Worm (Caenorhabditis elegans) whole organism, L2 larva: ENCODE results near the gene F26G1.3.

Experiments used
- C34F6.9 ChIP-seq: fragments of 150-350 bp; optimal IDR thresholded peaks from 2 replicates; lab custom pipeline; 2014; ENCODE audit warnings: missing biosample characterization, missing genetic modification characterization
- F13H6.1 ChIP-seq: sonication (generic microtip); optimal IDR thresholded peaks from 2 replicates; lab custom pipeline; 2016; ENCODE audit warnings: missing genetic modification characterization, missing compliant biosample characterization
- R02D3.7 ChIP-seq: fragments of 150-350 bp; optimal IDR thresholded peaks from 2 replicates; lab custom pipeline; 2014; ENCODE audit warnings: missing biosample characterization, missing genetic modification characterization
- ZK546.5 ChIP-seq: sonication (generic microtip); optimal IDR thresholded peaks from 2 replicates; lab custom pipeline; 2017; ENCODE audit warnings: missing biosample characterization, missing genetic modification characterization
- alr-1 ChIP-seq: fragments of 150-350 bp; optimal IDR thresholded peaks from 2 replicates; lab custom pipeline; 2014; ENCODE audit warnings: missing biosample characterization, missing genetic modification characterization
- aly-2 ChIP-seq: fragments of 150-350 bp; optimal IDR thresholded peaks from 2 replicates; lab custom pipeline; 2014; ENCODE audit warnings: missing biosample characterization, missing genetic modification characterization
- ama-1 ChIP-seq: fragments of 150-350 bp; optimal IDR thresholded peaks from 2 replicates; lab custom pipeline; 2018; ENCODE audit warnings: inconsistent platforms
- blmp-1 ChIP-seq: sonication (generic microtip); optimal IDR thresholded peaks from 2 replicates; lab custom pipeline; 2017; ENCODE audit warnings: missing genetic modification characterization, mild to moderate bottlenecking, missing compliant biosample characterization, antibody characterized with exemption, moderate library complexity; ENCODE audit not compliant: insufficient read depth
- ceh-16 ChIP-seq: fragments of 150-350 bp; optimal IDR thresholded peaks from 2 replicates; lab custom pipeline; 2014; ENCODE audit warnings: missing biosample characterization, missing genetic modification characterization
- ceh-82 ChIP-seq: fragments of 150-350 bp; optimal IDR thresholded peaks from 2 replicates; lab custom pipeline; 2014; ENCODE audit warnings: missing biosample characterization, missing genetic modification characterization
- crh-2 ChIP-seq: sonication (generic microtip); optimal IDR thresholded peaks from 2 replicates; lab custom pipeline; 2017; ENCODE audit warnings: missing biosample characterization, missing genetic modification characterization
- dmd-4 ChIP-seq: sonication (generic microtip); optimal IDR thresholded peaks from 2 replicates; lab custom pipeline; 2017; ENCODE audit warnings: missing biosample characterization, missing genetic modification characterization
- egl-27 ChIP-seq: sonication (generic microtip); optimal IDR thresholded peaks from 3 replicates; lab custom pipeline; 2017; ENCODE audit warnings: missing biosample characterization, missing genetic modification reagents, missing genetic modification characterization
- elt-1 ChIP-seq: fragments of 150-350 bp; optimal IDR thresholded peaks from 2 replicates; lab custom pipeline; 2014; ENCODE audit warnings: missing biosample characterization, missing genetic modification characterization
- elt-3 ChIP-seq: sonication (generic microtip); optimal IDR thresholded peaks from 2 replicates; lab custom pipeline; 2017; ENCODE audit warnings: missing biosample characterization, missing genetic modification characterization
- gmeb-1 ChIP-seq: fragments of 150-350 bp; optimal IDR thresholded peaks from 2 replicates; lab custom pipeline; 2014; ENCODE audit warnings: missing biosample characterization, missing genetic modification characterization
- lin-11 ChIP-seq: fragments of 150-350 bp; sonication (generic microtip); optimal IDR thresholded peaks from 2 replicates; lab custom pipeline; 2014; ENCODE audit warnings: missing biosample characterization, missing genetic modification characterization, inconsistent platforms, mixed read lengths
- lin-13 ChIP-seq: fragments of 150-350 bp; optimal IDR thresholded peaks from 2 replicates; lab custom pipeline; 2014; ENCODE audit warnings: missing biosample characterization, missing genetic modification reagents, missing genetic modification characterization
- lin-39 ChIP-seq: fragments of 150-350 bp; optimal IDR thresholded peaks from 2 replicates; lab custom pipeline; 2014; ENCODE audit warnings: missing biosample characterization, missing genetic modification reagents, missing genetic modification characterization
- lsy-2 ChIP-seq, 2 experiments: fragments of 150-350 bp in 1 of 2; sonication (generic microtip) in 1 of 2; optimal IDR thresholded peaks; 2 replicates each; lab custom pipeline; 2014 to 2017; ENCODE audit warnings: missing biosample characterization in 2 of 2, missing genetic modification characterization in 2 of 2
- mab-5 ChIP-seq: fragments of 150-350 bp; optimal IDR thresholded peaks from 2 replicates; lab custom pipeline; 2014; ENCODE audit warnings: missing biosample characterization, missing genetic modification characterization
- mbf-1 ChIP-seq: sonication (generic microtip); optimal IDR thresholded peaks from 2 replicates; lab custom pipeline; 2017; ENCODE audit warnings: missing biosample characterization, missing genetic modification characterization
- mdl-1 ChIP-seq, 2 experiments: fragments of 150-350 bp in 1 of 2; sonication (generic microtip) in 1 of 2; optimal IDR thresholded peaks; 2 replicates each; lab custom pipeline; 2017; ENCODE audit warnings: missing biosample characterization in 2 of 2, missing genetic modification characterization in 2 of 2
- nhr-10 ChIP-seq: sonication (generic microtip); optimal IDR thresholded peaks from 2 replicates; lab custom pipeline; 2017; ENCODE audit warnings: missing biosample characterization, missing genetic modification characterization
- nhr-11 ChIP-seq: fragments of 150-350 bp; optimal IDR thresholded peaks from 2 replicates; lab custom pipeline; 2014; ENCODE audit warnings: missing biosample characterization, missing genetic modification characterization
- nhr-12 ChIP-seq: fragments of 150-350 bp; optimal IDR thresholded peaks from 2 replicates; lab custom pipeline; 2014; ENCODE audit warnings: missing biosample characterization, missing genetic modification characterization
- nhr-129 ChIP-seq: fragments of 150-350 bp; optimal IDR thresholded peaks from 2 replicates; lab custom pipeline; 2014; ENCODE audit warnings: missing biosample characterization, missing genetic modification characterization
- nhr-21 ChIP-seq: fragments of 150-350 bp; optimal IDR thresholded peaks from 2 replicates; lab custom pipeline; 2014; ENCODE audit warnings: missing biosample characterization, missing genetic modification characterization
- nhr-23 ChIP-seq: fragments of 150-350 bp; optimal IDR thresholded peaks from 2 replicates; lab custom pipeline; 2014; ENCODE audit warnings: missing biosample characterization, missing genetic modification reagents, missing genetic modification characterization
- nhr-237 ChIP-seq: fragments of 150-350 bp; optimal IDR thresholded peaks from 2 replicates; lab custom pipeline; 2014; ENCODE audit warnings: missing biosample characterization, missing genetic modification characterization
- nhr-25 ChIP-seq: fragments of 150-350 bp; sonication (generic microtip); optimal IDR thresholded peaks from 3 replicates; lab custom pipeline; 2014; ENCODE audit warnings: missing biosample characterization, missing genetic modification characterization
- nhr-6 ChIP-seq: fragments of 150-350 bp; optimal IDR thresholded peaks from 2 replicates; lab custom pipeline; 2014; ENCODE audit warnings: missing biosample characterization, missing genetic modification characterization
- nhr-77 ChIP-seq: fragments of 150-350 bp; optimal IDR thresholded peaks from 2 replicates; lab custom pipeline; 2014; ENCODE audit warnings: missing biosample characterization, missing genetic modification characterization
- peb-1 ChIP-seq: fragments of 150-350 bp; optimal IDR thresholded peaks from 2 replicates; lab custom pipeline; 2014; ENCODE audit warnings: missing biosample characterization, missing genetic modification characterization
- sem-4 ChIP-seq: fragments of 150-350 bp; optimal IDR thresholded peaks from 2 replicates; lab custom pipeline; 2014; ENCODE audit warnings: missing biosample characterization, missing genetic modification reagents, missing genetic modification characterization
- skn-1 ChIP-seq: sonication (generic microtip); optimal IDR thresholded peaks from 2 replicates; lab custom pipeline; 2017; ENCODE audit warnings: missing biosample characterization, missing genetic modification characterization
- sma-3 ChIP-seq: sonication (generic microtip); optimal IDR thresholded peaks from 2 replicates; lab custom pipeline; 2016; ENCODE audit warnings: missing genetic modification reagents, missing genetic modification characterization, missing compliant biosample characterization
- sma-9 ChIP-seq, 2 experiments: fragments of 150-350 bp in 1 of 2; sonication (generic microtip) in 1 of 2; optimal IDR thresholded peaks; 2 replicates each; lab custom pipeline; 2014 to 2016; ENCODE audit warnings: missing genetic modification characterization in 2 of 2, mild to moderate bottlenecking in 1 of 2, missing biosample characterization in 1 of 2, missing compliant biosample characterization in 1 of 2, missing genetic modification reagents in 1 of 2, moderate library complexity in 1 of 2
- snpc-4 ChIP-seq: fragments of 150-350 bp; optimal IDR thresholded peaks from 2 replicates; lab custom pipeline; 2014; ENCODE audit warnings: missing biosample characterization, missing genetic modification characterization
- unc-39 ChIP-seq: fragments of 150-350 bp; optimal IDR thresholded peaks from 2 replicates; lab custom pipeline; 2014; ENCODE audit warnings: missing biosample characterization, missing genetic modification characterization
- unc-55 ChIP-seq: fragments of 150-350 bp; sonication (generic microtip); optimal IDR thresholded peaks from 3 replicates; lab custom pipeline; 2014; ENCODE audit warnings: missing biosample characterization, missing genetic modification reagents, missing genetic modification characterization
- unc-62 ChIP-seq: fragments of 150-350 bp; optimal IDR thresholded peaks from 2 replicates; lab custom pipeline; 2014; ENCODE audit warnings: missing biosample characterization, missing genetic modification reagents, missing genetic modification characterization
- zag-1 ChIP-seq: fragments of 150-350 bp; optimal IDR thresholded peaks from 2 replicates; lab custom pipeline; 2014; ENCODE audit warnings: missing biosample characterization, missing genetic modification characterization
- ztf-1 ChIP-seq: fragments of 200-800 bp; sonication (Bioruptor generic); conservative IDR thresholded peaks from 2 replicates; pipeline ENCODE4 v1.3.6; 2022; ENCODE audit warnings: missing genetic modification characterization, missing compliant biosample characterization
- ztf-11 ChIP-seq: sonication (generic microtip); optimal IDR thresholded peaks from 2 replicates; lab custom pipeline; 2017; ENCODE audit warnings: missing biosample characterization, missing genetic modification characterization
- ztf-4 ChIP-seq: fragments of 150-350 bp; optimal IDR thresholded peaks from 2 replicates; lab custom pipeline; 2014; ENCODE audit warnings: missing biosample characterization, missing genetic modification characterization

Gene F26G1.3

DNA sequence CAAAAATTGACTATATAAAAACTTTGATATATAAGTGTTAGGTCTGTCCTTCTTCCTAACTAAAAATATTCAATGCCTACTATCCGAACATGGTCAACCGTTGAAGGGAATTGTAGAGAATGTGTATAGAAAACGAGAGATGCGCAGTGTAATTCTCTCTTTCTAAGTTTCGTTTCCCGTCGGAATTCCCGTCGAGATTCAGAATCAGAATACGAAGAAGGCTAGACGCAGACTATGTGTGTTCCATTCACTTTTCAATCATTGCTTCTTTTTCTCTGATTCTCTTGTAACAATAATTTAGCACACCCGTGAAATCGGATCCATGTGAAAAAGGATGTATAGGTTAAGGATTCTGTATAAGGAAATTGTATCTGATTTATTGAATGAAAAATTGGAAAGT, 24.1 kb upstream of the F26G1.3 start:
- no peak for TF ChIP-seq ZK546.5
- TF ChIP-seq nhr-25 (tag; lab: Kevin White, UChicago): peak; percentile 10
- TF ChIP-seq blmp-1 (tag; lab: Kevin White, UChicago): peak; percentile 93
- TF ChIP-seq egl-27 (tag; lab: Kevin White, UChicago): no peak

DNA sequence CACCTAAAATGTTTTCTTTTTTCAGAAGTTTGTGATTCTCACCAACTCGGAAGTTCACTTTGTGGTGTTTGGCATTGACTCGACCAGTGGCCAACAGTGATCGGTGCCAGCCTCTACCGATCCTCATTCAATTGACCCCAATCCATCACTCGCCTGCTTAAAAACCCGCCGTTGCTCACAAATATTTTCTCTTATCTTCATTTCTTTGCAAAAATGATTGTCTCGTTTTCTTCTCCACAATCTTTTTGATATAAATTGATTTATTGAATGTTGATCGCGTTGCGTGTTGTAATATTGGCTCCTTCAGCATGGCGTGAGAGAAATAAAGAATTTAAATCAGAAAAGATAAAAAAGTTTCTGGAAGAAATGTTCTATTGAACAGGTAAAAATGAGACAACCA, 22.0 kb upstream of the F26G1.3 start:
- TF ChIP-seq C34F6.9 (tag; lab: Kevin White, UChicago) (peak; percentile 26), F13H6.1 (tag; lab: Kevin White, UChicago) (peak; percentile 28), sma-9 (GFP tag; optimal IDR thresholded peaks at IDR 0.05; lab: Kevin White, UChicago) (peak; percentile 45), sma-9 (tag; optimal IDR thresholded peaks at IDR 0.05; lab: Kevin White, UChicago) (no peak), nhr-77 (no peak), ceh-82 (tag; lab: Kevin White, UChicago) (no peak), mab-5 (tag; lab: Kevin White, UChicago) (peak; percentile 30), blmp-1 (tag; lab: Kevin White, UChicago) (no peak), lsy-2 (tag; optimal IDR thresholded peaks at IDR 0.05; lab: Kevin White, UChicago) (peak in 1 of 2 experiments; percentile 33), nhr-129 (tag; lab: Kevin White, UChicago) (no peak), snpc-4 (no peak)

DNA sequence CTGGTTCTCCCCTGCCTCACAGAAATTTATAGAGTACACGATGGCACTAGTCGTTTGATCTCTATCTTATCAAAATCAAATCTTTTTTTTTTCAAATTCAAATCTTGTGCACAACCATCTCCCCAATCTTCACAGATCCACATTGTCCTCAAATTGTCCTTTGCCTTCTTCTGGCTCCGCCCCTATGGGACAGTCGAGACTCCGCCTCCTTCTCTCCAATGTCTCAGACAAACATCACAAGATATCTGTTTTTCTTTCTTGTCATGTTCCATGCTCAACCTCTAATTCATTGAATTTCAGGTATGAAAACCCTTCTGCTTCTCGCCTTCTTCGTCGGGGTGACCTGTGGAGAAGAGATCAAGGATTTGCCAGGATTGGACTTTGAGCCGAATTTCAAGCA, 21.2 kb upstream of the F26G1.3 start, which contains the start of gene ctsa-1.1:
TSS of gene ctsa-1.1 (plus strand) at position 301 of the 400 bp plus-strand sequence.
- TF ChIP-seq nhr-21 (tag; lab: Kevin White, UChicago) (no peak), crh-2 (tag; lab: Kevin White, UChicago) (no peak)
- TF ChIP-seq, all 48 proteins: peak for 0

DNA sequence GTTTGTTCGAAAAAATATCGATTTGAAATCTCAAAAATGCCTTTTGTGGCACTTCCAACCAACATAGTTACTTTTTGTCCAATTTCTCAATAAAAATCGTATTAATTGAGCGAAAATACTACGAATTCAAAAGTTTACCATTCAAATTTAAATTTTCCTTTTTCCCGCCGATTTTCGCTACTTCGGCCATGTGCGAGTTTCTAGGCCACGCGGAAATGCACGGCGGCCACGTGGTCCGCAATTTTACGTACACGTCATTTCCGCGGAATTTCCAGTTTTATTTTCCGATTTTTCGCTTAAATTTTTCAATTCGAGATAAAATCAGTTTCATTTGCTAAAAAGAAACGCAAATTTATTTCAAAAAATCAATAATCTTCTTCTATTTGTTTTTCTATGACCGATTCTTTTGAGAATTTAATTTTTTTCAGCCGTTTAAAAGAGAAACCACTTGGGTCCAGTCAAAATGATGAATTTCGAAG, 18.5 kb upstream of the F26G1.3 start, which contains the start of gene eas-1:
TSS of gene eas-1 (plus strand) at position 429 of the 479 bp plus-strand sequence.
- TF ChIP-seq mab-5 (tag; lab: Kevin White, UChicago) (peak; percentile 35), ZK546.5 (peak; percentile 27), nhr-129 (tag; lab: Kevin White, UChicago) (peak; percentile 28), elt-3 (no peak), lsy-2 (tag; optimal IDR thresholded peaks at IDR 0.05; lab: Kevin White, UChicago) (peak; percentile 74 to 90), sma-3 (GFP tag; lab: Kevin White, UChicago) (peak; percentile 75), lin-13 (GFP tag; lab: Kevin White, UChicago) (peak; percentile 58), nhr-77 (no peak), unc-39 (tag; lab: Kevin White, UChicago) (no peak), unc-62 (GFP tag; lab: Kevin White, UChicago) (no peak), lin-11 (peak; percentile 41), nhr-237 (tag; lab: Kevin White, UChicago) (no peak), dmd-4 (tag; lab: Kevin White, UChicago) (no peak), egl-27 (tag; lab: Kevin White, UChicago) (no peak), nhr-11 (tag; lab: Kevin White, UChicago) (no peak), aly-2 (tag; lab: Kevin White, UChicago) (no peak), unc-55 (GFP tag; lab: Kevin White, UChicago) (peak; percentile 84), ceh-82 (tag; lab: Kevin White, UChicago) (no peak), ztf-11 (no peak), R02D3.7 (tag; lab: Kevin White, UChicago) (no peak), ama-1 (no peak), mbf-1 (tag; lab: Kevin White, UChicago) (no peak), snpc-4 (peak; percentile 28), mdl-1 (tag; optimal IDR thresholded peaks at IDR 0.05; lab: Kevin White, UChicago) (peak; percentile 73 to 88), elt-1 (tag; lab: Kevin White, UChicago) (no peak), nhr-10 (tag; lab: Kevin White, UChicago) (no peak), nhr-25 (tag; lab: Kevin White, UChicago) (peak; percentile 75), zag-1 (tag; lab: Kevin White, UChicago) (no peak), lin-39 (no peak), nhr-23 (tag; lab: Kevin White, UChicago) (no peak), skn-1 (peak; percentile 32), nhr-12 (no peak), blmp-1 (tag; lab: Kevin White, UChicago) (peak; percentile 14), alr-1 (no peak), sem-4 (tag; lab: Kevin White, UChicago) (peak; percentile 39), ztf-1 (no peak), gmeb-1 (tag; lab: Kevin White, UChicago) (peak; percentile 95), ceh-16 (tag; lab: Kevin White, UChicago) (no peak), peb-1 (no peak), F13H6.1 (tag; lab: Kevin White, UChicago) (peak; percentile 65), nhr-6 (tag; lab: Kevin White, UChicago) (no peak), crh-2 (tag; lab: Kevin White, UChicago) (peak; percentile 95), C34F6.9 (tag; lab: Kevin White, UChicago) (peak; percentile 86), ztf-4 (tag; lab: Kevin White, UChicago) (no peak)
